Fruit fly (Drosophila melanogaster) whole organism, embryonic: ENCODE data around the gene dpr14.

Experiments used
- Ada2b ChIP-seq: fragments of 200-800 bp; sonication (Bioruptor generic); IDR thresholded peaks from 2 replicates; pipeline ENCODE4 v1.3.6; 2022; ENCODE audit warnings: missing biosample characterization, missing genetic modification characterization
- Adf1 ChIP-seq: fragments of 200-800 bp; sonication (Bioruptor generic); IDR thresholded peaks from 2 replicates; pipeline ENCODE4 v1.3.6; 2022; ENCODE audit warnings: missing biosample characterization, missing genetic modification characterization
- Antp ChIP-seq: fragments of 200-800 bp; sonication (Bioruptor generic); optimal IDR thresholded peaks from 3 replicates; lab custom pipeline; 2016; ENCODE audit warnings: missing biosample characterization, missing genetic modification characterization
- BtbVII ChIP-seq: fragments of 200-800 bp; sonication (Bioruptor generic); optimal IDR thresholded peaks from 3 replicates; lab custom pipeline; 2017; ENCODE audit warnings: missing biosample characterization, mild to moderate bottlenecking, missing genetic modification characterization
- CG10209 ChIP-seq: fragments of 200-800 bp; sonication (Bioruptor generic); optimal IDR thresholded peaks from 3 replicates; lab custom pipeline; 2017; ENCODE audit warnings: missing biosample characterization, mild to moderate bottlenecking, missing genetic modification characterization, missing genetic modification reagents
- CG12236 ChIP-seq: fragments of 200-800 bp; sonication (Bioruptor generic); optimal IDR thresholded peaks from 2 replicates; lab custom pipeline; 2016; ENCODE audit warnings: missing biosample characterization, missing genetic modification characterization
- CG12659 ChIP-seq: fragments of 200-800 bp; sonication (Bioruptor generic); optimal IDR thresholded peaks from 3 replicates; lab custom pipeline; 2017; ENCODE audit warnings: mild to moderate bottlenecking, missing biosample characterization, missing genetic modification reagents, missing genetic modification characterization
- CG12942 ChIP-seq: fragments of 200-800 bp; sonication (Bioruptor generic); optimal IDR thresholded peaks from 3 replicates; lab custom pipeline; 2016; ENCODE audit warnings: missing biosample characterization, missing genetic modification characterization
- CG13287 ChIP-seq: fragments of 200-800 bp; sonication (Bioruptor generic); IDR thresholded peaks from 2 replicates; pipeline ENCODE4 v1.3.6; 2022; ENCODE audit warnings: missing biosample characterization, missing genetic modification characterization; ENCODE audit not compliant: partially characterized antibody
- CG15479 ChIP-seq: fragments of 200-800 bp; sonication (Bioruptor generic); optimal IDR thresholded peaks from 3 replicates; lab custom pipeline; 2019; ENCODE audit warnings: missing biosample characterization, mild to moderate bottlenecking, missing genetic modification characterization, moderate library complexity
- CG16813 ChIP-seq: fragments of 200-800 bp; sonication (Bioruptor generic); IDR thresholded peaks from 3 replicates; pipeline ENCODE4 v1.3.6; 2022; ENCODE audit warnings: missing biosample characterization, missing genetic modification characterization; ENCODE audit not compliant: partially characterized antibody
- CG17186 ChIP-seq: fragments of 200-800 bp; sonication (Bioruptor generic); optimal IDR thresholded peaks from 3 replicates; lab custom pipeline; 2017; ENCODE audit warnings: missing biosample characterization, missing genetic modification reagents, missing genetic modification characterization
- CG17328 ChIP-seq: fragments of 200-800 bp; sonication (Bioruptor generic); IDR thresholded peaks from 2 replicates; pipeline ENCODE4 v1.3.6; 2022; ENCODE audit warnings: missing biosample characterization, missing genetic modification characterization
- CG17612 ChIP-seq: fragments of 200-800 bp; sonication (Bioruptor generic); IDR thresholded peaks from 2 replicates; pipeline ENCODE4 v1.3.6; 2022; ENCODE audit warnings: missing biosample characterization, missing genetic modification characterization
- CG18011 ChIP-seq: fragments of 200-800 bp; sonication (Bioruptor generic); optimal IDR thresholded peaks from 2 replicates; lab custom pipeline; 2017; ENCODE audit warnings: missing biosample characterization, missing genetic modification characterization, mild to moderate bottlenecking, moderate library complexity, missing genotype
- CG18262 ChIP-seq: fragments of 200-800 bp; optimal IDR thresholded peaks from 3 replicates; lab custom pipeline; 2019; ENCODE audit warnings: missing biosample characterization, mild to moderate bottlenecking, missing genetic modification characterization, moderate library complexity
- CG2129 ChIP-seq: fragments of 200-800 bp; sonication (Bioruptor generic); IDR thresholded peaks from 2 replicates; pipeline ENCODE4 v1.3.6; 2022; ENCODE audit warnings: missing biosample characterization, missing genetic modification characterization; ENCODE audit not compliant: partially characterized antibody
- CG2202 ChIP-seq: fragments of 200-800 bp; sonication (Bioruptor generic); optimal IDR thresholded peaks from 2 replicates; lab custom pipeline; 2018; ENCODE audit warnings: missing biosample characterization, mild to moderate bottlenecking, missing genetic modification characterization
- CG2889 ChIP-seq: fragments of 200-800 bp; sonication (Bioruptor generic); IDR thresholded peaks from 3 replicates; pipeline ENCODE4 v1.3.6; 2022; ENCODE audit warnings: missing biosample characterization, missing genetic modification characterization
- CG8290 ChIP-seq, 3 experiments: fragments of 200-800 bp; sonication (Bioruptor generic); optimal IDR thresholded peaks; 2 replicates each; lab custom pipeline; 2016 to 2019; ENCODE audit warnings: missing biosample characterization in 3 of 3, missing genetic modification characterization in 3 of 3, mild to moderate bottlenecking in 2 of 3, moderate library complexity in 1 of 3
- Doc2 ChIP-seq: fragments of 200-800 bp; sonication (Bioruptor generic); IDR thresholded peaks from 2 replicates; pipeline ENCODE4 v1.3.6; 2022; ENCODE audit warnings: missing biosample characterization, missing genetic modification characterization
- Dref ChIP-seq: fragments of 200-800 bp; sonication (Bioruptor generic); IDR thresholded peaks from 2 replicates; pipeline ENCODE4 v1.3.6; 2022; ENCODE audit warnings: missing biosample characterization, missing genetic modification characterization
- E2f1 ChIP-seq: fragments of 200-800 bp; sonication (Bioruptor generic); IDR thresholded peaks from 2 replicates; pipeline ENCODE4 v1.3.6; 2022; ENCODE audit warnings: missing biosample characterization, missing genetic modification characterization
- Fer1 ChIP-seq: fragments of 200-800 bp; sonication (Bioruptor generic); optimal IDR thresholded peaks from 2 replicates; lab custom pipeline; 2017; ENCODE audit warnings: missing biosample characterization, mild to moderate bottlenecking, missing genetic modification characterization
- HHEX ChIP-seq: fragments of 200-800 bp; sonication (Bioruptor generic); optimal IDR thresholded peaks from 3 replicates; lab custom pipeline; 2017; ENCODE audit warnings: missing biosample characterization, mild to moderate bottlenecking, missing genetic modification characterization, missing genetic modification reagents
- HmgZ ChIP-seq: fragments of 200-800 bp; sonication (Bioruptor generic); optimal IDR thresholded peaks from 2 replicates; lab custom pipeline; 2018; ENCODE audit warnings: missing biosample characterization, mild to moderate bottlenecking, missing genetic modification characterization
- Hr78 ChIP-seq, 2 experiments: fragments of 200-800 bp in 1 of 2; fragments of >200 bp in 1 of 2; sonication (Bioruptor generic) in 1 of 2; optimal IDR thresholded peaks; 2 replicates each; lab custom pipeline; 2017 to 2019; ENCODE audit warnings: missing biosample characterization in 2 of 2, missing genetic modification characterization in 2 of 2, mild to moderate bottlenecking in 1 of 2, moderate library complexity in 1 of 2
- MESR4 ChIP-seq: fragments of 200-800 bp; sonication (Bioruptor generic); optimal IDR thresholded peaks from 2 replicates; lab custom pipeline; 2018; ENCODE audit warnings: missing biosample characterization, mild to moderate bottlenecking, missing genetic modification characterization, moderate library complexity
- Max ChIP-seq: fragments of 200-800 bp; sonication (Bioruptor generic); optimal IDR thresholded peaks from 2 replicates; lab custom pipeline; 2016; ENCODE audit warnings: missing biosample characterization, mild to moderate bottlenecking, missing genetic modification characterization
- Myb ChIP-seq: fragments of 200-800 bp; sonication (Bioruptor generic); optimal IDR thresholded peaks from 2 replicates; lab custom pipeline; 2016; ENCODE audit warnings: missing biosample characterization, missing genetic modification characterization
- Opbp ChIP-seq: fragments of 200-800 bp; sonication (Bioruptor generic); IDR thresholded peaks from 3 replicates; pipeline ENCODE4 v1.3.6; 2022; ENCODE audit warnings: missing biosample characterization, missing genetic modification characterization; ENCODE audit not compliant: partially characterized antibody
- Side ChIP-seq: fragments of 200-800 bp; sonication (Bioruptor generic); optimal IDR thresholded peaks from 2 replicates; lab custom pipeline; 2016; ENCODE audit warnings: missing biosample characterization, missing genetic modification characterization
- Sry-δ ChIP-seq: fragments of 200-800 bp; sonication (Bioruptor generic); optimal IDR thresholded peaks from 2 replicates; lab custom pipeline; 2016; ENCODE audit warnings: missing biosample characterization, missing genetic modification characterization
- Xbp1 ChIP-seq: fragments of 200-800 bp; sonication (Bioruptor generic); optimal IDR thresholded peaks from 3 replicates; lab custom pipeline; 2016; ENCODE audit warnings: missing biosample characterization, mild to moderate bottlenecking, missing genetic modification characterization
- chif ChIP-seq, 2 experiments: fragments of 200-800 bp; sonication (Bioruptor generic); optimal IDR thresholded peaks; 3 replicates each; lab custom pipeline; 2016; ENCODE audit warnings: missing biosample characterization in 2 of 2, missing genetic modification characterization in 2 of 2
- croc ChIP-seq: fragments of 200-800 bp; sonication (Bioruptor generic); conservative IDR thresholded peaks from 3 replicates; pipeline ENCODE4 v1.3.6; 2022; ENCODE audit warnings: missing biosample characterization, missing genetic modification characterization
- crp ChIP-seq, 2 experiments: fragments of 200-800 bp; sonication (Bioruptor generic); optimal IDR thresholded peaks; 2 replicates in 1 of 2; 3 replicates in 1 of 2; lab custom pipeline; 2017; ENCODE audit warnings: missing biosample characterization in 2 of 2, missing genetic modification characterization in 2 of 2, mild to moderate bottlenecking in 1 of 2, moderate library complexity in 1 of 2
- fd96Cb ChIP-seq: fragments of 200-800 bp; sonication (Bioruptor generic); optimal IDR thresholded peaks from 2 replicates; lab custom pipeline; 2018; ENCODE audit warnings: missing biosample characterization, mild to moderate bottlenecking, missing genetic modification characterization, moderate library complexity
- ken ChIP-seq: fragments of 200-800 bp; sonication (Bioruptor generic); IDR thresholded peaks from 3 replicates; pipeline ENCODE4 v1.3.6; 2022; ENCODE audit warnings: missing biosample characterization, missing genetic modification characterization
- kni ChIP-seq: fragments of 200-800 bp; sonication (Bioruptor generic); optimal IDR thresholded peaks from 3 replicates; lab custom pipeline; 2017; ENCODE audit warnings: mild to moderate bottlenecking, missing biosample characterization, missing genetic modification reagents, missing genetic modification characterization
- mam ChIP-seq: fragments of 200-800 bp; sonication (Bioruptor generic); optimal IDR thresholded peaks from 3 replicates; lab custom pipeline; 2016; ENCODE audit warnings: missing biosample characterization, missing genetic modification characterization
- prd ChIP-seq, 3 experiments: fragments of >200 bp in 2 of 3; fragments of 200-800 bp in 1 of 3; sonication (Bioruptor generic) in 1 of 3; optimal IDR thresholded peaks in 2 of 3; IDR thresholded peaks in 1 of 3; 2 replicates in 2 of 3; 3 replicates in 1 of 3; pipeline versions ENCODE4 v1.3.6 to Lab custom; 2017 to 2022; ENCODE audit warnings: missing biosample characterization in 1 of 3, missing genetic modification characterization in 1 of 3
- repo ChIP-seq: fragments of 200-800 bp; sonication (Bioruptor generic); optimal IDR thresholded peaks from 2 replicates; lab custom pipeline; 2016; ENCODE audit warnings: missing biosample characterization, missing genetic modification characterization
- sob ChIP-seq: fragments of 200-800 bp; sonication (Bioruptor generic); IDR thresholded peaks from 2 replicates; pipeline ENCODE4 v1.3.6; 2022; ENCODE audit warnings: missing biosample characterization, missing genetic modification characterization
- sug ChIP-seq: fragments of 200-800 bp; optimal IDR thresholded peaks from 2 replicates; lab custom pipeline; 2019; ENCODE audit warnings: missing biosample characterization, mild to moderate bottlenecking, missing genetic modification characterization, moderate library complexity
- usp ChIP-seq: fragments of >200 bp; optimal IDR thresholded peaks from 2 replicates; lab custom pipeline; 2017; ENCODE audit warnings: missing biosample characterization, missing genetic modification characterization
- wek ChIP-seq: fragments of 200-800 bp; sonication (Bioruptor generic); optimal IDR thresholded peaks from 3 replicates; lab custom pipeline; 2018; ENCODE audit warnings: missing biosample characterization, mild to moderate bottlenecking, missing genetic modification characterization, moderate library complexity
- zfh1 ChIP-seq: fragments of 200-800 bp; sonication (Bioruptor generic); IDR thresholded peaks from 3 replicates; pipeline ENCODE4 v1.3.6; 2022; ENCODE audit warnings: missing biosample characterization, missing genetic modification characterization

The dpr14 gene

dm6 chrX:7946858-7947313 lies 38.8 kb upstream of the dpr14 start, which contains the start of gene orion (continued):
- TF ChIP-seq HHEX (GFP tag; lab: Kevin White, UChicago) (peak; percentile 30), repo (GFP tag; lab: Kevin White, UChicago) (no peak), Fer1 (GFP tag; lab: Kevin White, UChicago) (peak; percentile 58), CG16813 (GFP tag; lab: Robert Waterston, UW) (peak; percentile 69), Max (GFP tag; lab: Kevin White, UChicago) (no peak), wek (GFP tag; lab: Kevin White, UChicago) (no peak), CG17612 (GFP tag; lab: Robert Waterston, UW) (no peak), Antp (no peak), CG2129 (peak; percentile 56; the same call in 1 of the 2 replicates), CG2889 (no peak), Adf1 (GFP tag; lab: Robert Waterston, UW) (peak; percentile 49; the same call in 1 of the 2 replicates), CG17186 (GFP tag; lab: Kevin White, UChicago) (no peak), ken (GFP tag; lab: Robert Waterston, UW) (no peak), usp (GFP tag; lab: Kevin White, UChicago) (no peak), croc (GFP tag; lab: Robert Waterston, UW) (no peak), sug (tag; lab: Kevin White, UChicago) (no peak), CG12659 (peak; percentile 24), Opbp (GFP tag; lab: Robert Waterston, UW) (peak; percentile 84; the same call in 2 of the 3 replicates), prd (optimal IDR thresholded peaks at IDR 0.05; lab: Kevin White, UChicago) (no peak), prd (GFP tag; IDR thresholded peaks at IDR 0.05; lab: Robert Waterston, UW) (peak; percentile 20; the same call in 1 of the 3 replicates), Side (GFP tag; lab: Kevin White, UChicago) (peak; percentile 9), Ada2b (0 out of 2 replicates have a peak, but pooled peaks have one; percentile 20), Dref (peak; percentile 73), CG12236 (GFP tag; lab: Kevin White, UChicago) (no peak), Doc2 (GFP tag; lab: Robert Waterston, UW) (no peak), Xbp1 (peak; percentile 8), zfh1 (GFP tag; lab: Robert Waterston, UW) (0 out of 3 replicates have a peak, but pooled peaks have one; percentile 25), crp (GFP tag; optimal IDR thresholded peaks at IDR 0.05; lab: Kevin White, UChicago) (peak in 1 of 2 experiments; percentile 7), CG8290 (GFP tag; optimal IDR thresholded peaks at IDR 0.05; lab: Kevin White, UChicago) (peak; percentile 47), CG8290 (tag; optimal IDR thresholded peaks at IDR 0.05; lab: Kevin White, UChicago) (no peak), HmgZ (peak; percentile 12), E2f1 (GFP tag; lab: Robert Waterston, UW) (no peak), fd96Cb (tag; lab: Kevin White, UChicago) (no peak), Sry-δ (GFP tag; lab: Kevin White, UChicago) (peak; percentile 48), CG18011 (GFP tag; lab: Kevin White, UChicago) (peak; percentile 14), MESR4 (GFP tag; lab: Kevin White, UChicago) (peak; percentile 22), CG12942 (GFP tag; lab: Kevin White, UChicago) (no peak), CG13287 (GFP tag; lab: Robert Waterston, UW) (peak; percentile 86), Myb (GFP tag; lab: Kevin White, UChicago) (no peak), CG15479 (GFP tag; lab: Kevin White, UChicago) (no peak), chif (GFP tag; optimal IDR thresholded peaks at IDR 0.05; lab: Kevin White, UChicago) (no peak), BtbVII (peak; percentile 39), sob (peak; percentile 56), CG17328 (GFP tag; lab: Robert Waterston, UW) (no peak), CG18262 (tag; lab: Kevin White, UChicago) (peak; percentile 19), kni (GFP tag; lab: Kevin White, UChicago) (peak; percentile 52), mam (no peak), CG2202 (tag; lab: Kevin White, UChicago) (no peak), CG10209 (GFP tag; lab: Kevin White, UChicago) (no peak), Hr78 (GFP tag; optimal IDR thresholded peaks at IDR 0.05; lab: Kevin White, UChicago) (peak in 1 of 2 experiments; percentile 97)
